Worm (Caenorhabditis elegans): Measurements from ENCODE around the gene Y44A6D.6.

ce11 chrV:20850580-20850979 is 43.4 kb downstream of the Y44A6D.6 start, which contains the start of gene clec-264:
- no peak for TF ChIP-seq zip-5 (tag; optimal IDR thresholded peaks at IDR 0.05)
- no peak for TF ChIP-seq ref-2 (tag; optimal IDR thresholded peaks at IDR 0.05)
- TF ChIP-seq K09A11.1 (tag; optimal IDR thresholded peaks at IDR 0.05; ENCODE audit: insufficient read depth), result no peak
- TF ChIP-seq unc-86 (tag; optimal IDR thresholded peaks at IDR 0.05), result no peak
